Fruit fly (Drosophila melanogaster) whole organism, prepupa: ENCODE results near the gene Jhbp15.

ENCODE experiments used
- CG11902 ChIP-seq: fragments of 200-800 bp; sonication (Bioruptor generic); optimal IDR thresholded peaks from 3 replicates; lab custom pipeline; 2016; ENCODE audit warnings: missing biosample characterization, missing genetic modification characterization
- CG1621 ChIP-seq: fragments of 200-800 bp; sonication (Bioruptor generic); optimal IDR thresholded peaks from 3 replicates; lab custom pipeline; 2018; ENCODE audit warnings: missing biosample characterization, mild to moderate bottlenecking, missing genetic modification characterization
- CG3032 ChIP-seq: fragments of 200-800 bp; optimal IDR thresholded peaks from 2 replicates; lab custom pipeline; 2019; ENCODE audit warnings: missing biosample characterization, mild to moderate bottlenecking, missing genetic modification characterization, moderate library complexity
- CG31627 ChIP-seq: fragments of 200-800 bp; sonication (Bioruptor generic); optimal IDR thresholded peaks from 3 replicates; lab custom pipeline; 2016; ENCODE audit warnings: missing biosample characterization, missing genetic modification characterization
- CG32006 ChIP-seq: fragments of 200-800 bp; sonication (Bioruptor generic); optimal IDR thresholded peaks from 3 replicates; lab custom pipeline; 2017; ENCODE audit warnings: missing biosample characterization, mild to moderate bottlenecking, missing genetic modification characterization
- CG34406 ChIP-seq: fragments of 200-800 bp; sonication (Bioruptor generic); optimal IDR thresholded peaks from 3 replicates; lab custom pipeline; 2016; ENCODE audit warnings: missing biosample characterization, missing genetic modification characterization
- CG3919 ChIP-seq: fragments of 200-800 bp; sonication (Bioruptor generic); optimal IDR thresholded peaks from 3 replicates; lab custom pipeline; 2016; ENCODE audit warnings: missing biosample characterization, missing genetic modification characterization
- CG6792 ChIP-seq: fragments of 200-800 bp; sonication (Bioruptor generic); optimal IDR thresholded peaks from 3 replicates; lab custom pipeline; 2016; ENCODE audit warnings: missing biosample characterization, missing genetic modification characterization
- CG6808 ChIP-seq: fragments of 200-800 bp; sonication (Bioruptor generic); optimal IDR thresholded peaks from 3 replicates; lab custom pipeline; 2017; ENCODE audit warnings: missing biosample characterization, missing genetic modification characterization, mild to moderate bottlenecking, moderate library complexity, missing genetic modification reagents
- CG6854 ChIP-seq: fragments of 200-800 bp; sonication (Bioruptor generic); optimal IDR thresholded peaks from 2 replicates; lab custom pipeline; 2017; ENCODE audit warnings: missing biosample characterization, mild to moderate bottlenecking, missing genetic modification characterization
- CG7368 ChIP-seq: fragments of 200-800 bp; sonication (Bioruptor generic); optimal IDR thresholded peaks from 3 replicates; lab custom pipeline; 2016; ENCODE audit warnings: missing biosample characterization, missing genetic modification characterization
- CG8119 ChIP-seq: fragments of 200-800 bp; sonication (Bioruptor generic); IDR thresholded peaks from 3 replicates; pipeline ENCODE4 v1.3.6; 2022; ENCODE audit warnings: missing biosample characterization, missing genetic modification characterization
- Eip78C ChIP-seq: fragments of 200-800 bp; sonication (Bioruptor generic); peaks from one replicate; lab custom pipeline; 2016; ENCODE audit warnings: missing biosample characterization, missing genetic modification characterization
- Ets21C ChIP-seq: fragments of 200-800 bp; sonication (Bioruptor generic); optimal IDR thresholded peaks from 3 replicates; lab custom pipeline; 2016; ENCODE audit warnings: missing biosample characterization, missing genetic modification characterization
- Gug ChIP-seq: fragments of 200-800 bp; sonication (Bioruptor generic); IDR thresholded peaks from 2 replicates; pipeline ENCODE4 v1.3.6; 2022; ENCODE audit warnings: missing biosample characterization, missing genetic modification characterization
- Hr39 ChIP-seq: fragments of 200-800 bp; sonication (Bioruptor generic); optimal IDR thresholded peaks from 2 replicates; lab custom pipeline; 2016; ENCODE audit warnings: missing biosample characterization, missing genetic modification characterization
- Lpt ChIP-seq: fragments of 200-800 bp; sonication (Bioruptor generic); optimal IDR thresholded peaks from 3 replicates; lab custom pipeline; 2016; ENCODE audit warnings: missing biosample characterization, missing genetic modification characterization
- Met ChIP-seq: fragments of 200-800 bp; sonication (Bioruptor generic); optimal IDR thresholded peaks from 3 replicates; lab custom pipeline; 2016; ENCODE audit warnings: missing biosample characterization, missing genetic modification characterization
- OdsH ChIP-seq: fragments of 200-800 bp; sonication (Bioruptor generic); optimal IDR thresholded peaks from 3 replicates; lab custom pipeline; 2016; ENCODE audit warnings: missing biosample characterization, missing genetic modification characterization
- Smox ChIP-seq: fragments of 200-800 bp; sonication (Bioruptor generic); optimal IDR thresholded peaks from 3 replicates; lab custom pipeline; 2016; ENCODE audit warnings: missing biosample characterization, missing genetic modification characterization
- Sox14 ChIP-seq: fragments of 200-800 bp; sonication (Bioruptor generic); optimal IDR thresholded peaks from 3 replicates; lab custom pipeline; 2016; ENCODE audit warnings: missing biosample characterization, missing genetic modification characterization
- achi ChIP-seq: fragments of 200-800 bp; sonication (Bioruptor generic); optimal IDR thresholded peaks from 3 replicates; lab custom pipeline; 2016; ENCODE audit warnings: missing biosample characterization, missing genetic modification characterization
- dac ChIP-seq: fragments of 200-800 bp; sonication (Bioruptor generic); optimal IDR thresholded peaks from 2 replicates; lab custom pipeline; 2017; ENCODE audit warnings: missing biosample characterization, mild to moderate bottlenecking, missing genetic modification characterization
- eg ChIP-seq: fragments of 200-800 bp; sonication (Bioruptor generic); IDR thresholded peaks from 3 replicates; pipeline ENCODE4 v1.3.6; 2022; ENCODE audit warnings: missing biosample characterization, missing genetic modification characterization
- fd59A ChIP-seq: fragments of 200-800 bp; sonication (Bioruptor generic); optimal IDR thresholded peaks from 2 replicates; lab custom pipeline; 2017; ENCODE audit warnings: missing biosample characterization, mild to moderate bottlenecking, missing genetic modification characterization, missing genetic modification reagents
- fd85E ChIP-seq: fragments of 200-800 bp; sonication (Bioruptor generic); optimal IDR thresholded peaks from 3 replicates; lab custom pipeline; 2016; ENCODE audit warnings: missing biosample characterization, missing genetic modification characterization
- lz ChIP-seq: fragments of 200-800 bp; sonication (Bioruptor generic); optimal IDR thresholded peaks from 3 replicates; lab custom pipeline; 2016; ENCODE audit warnings: missing biosample characterization, missing genetic modification characterization
- pdm3 ChIP-seq: fragments of 200-800 bp; sonication (Bioruptor generic); optimal IDR thresholded peaks from 3 replicates; lab custom pipeline; 2016; ENCODE audit warnings: missing biosample characterization, missing genetic modification characterization
- salr ChIP-seq, 2 experiments: fragments of 200-800 bp; sonication (Bioruptor generic); optimal IDR thresholded peaks; 3 replicates each; lab custom pipeline; 2016 to 2018; ENCODE audit warnings: missing biosample characterization in 2 of 2, missing genetic modification characterization in 2 of 2, mild to moderate bottlenecking in 1 of 2
- spab ChIP-seq: fragments of 200-800 bp; sonication (Bioruptor generic); optimal IDR thresholded peaks from 2 replicates; lab custom pipeline; 2017; ENCODE audit warnings: missing biosample characterization, mild to moderate bottlenecking, missing genetic modification characterization, missing genetic modification reagents
- ss ChIP-seq, 2 experiments: fragments of 200-800 bp; sonication (Bioruptor generic); optimal IDR thresholded peaks; 2 replicates in 1 of 2; 3 replicates in 1 of 2; lab custom pipeline; 2017 to 2018; ENCODE audit warnings: mild to moderate bottlenecking in 2 of 2, missing biosample characterization in 2 of 2, missing genetic modification characterization in 2 of 2, moderate library complexity in 1 of 2
- svp ChIP-seq: fragments of 200-800 bp; sonication (Bioruptor generic); peaks from one replicate; lab custom pipeline; 2016; ENCODE audit warnings: missing biosample characterization, missing genetic modification characterization
- vri ChIP-seq: fragments of 200-800 bp; sonication (Bioruptor generic); optimal IDR thresholded peaks from 3 replicates; lab custom pipeline; 2016; ENCODE audit warnings: missing biosample characterization, mild to moderate bottlenecking, missing genetic modification characterization

The Jhbp15 gene

DNA sequence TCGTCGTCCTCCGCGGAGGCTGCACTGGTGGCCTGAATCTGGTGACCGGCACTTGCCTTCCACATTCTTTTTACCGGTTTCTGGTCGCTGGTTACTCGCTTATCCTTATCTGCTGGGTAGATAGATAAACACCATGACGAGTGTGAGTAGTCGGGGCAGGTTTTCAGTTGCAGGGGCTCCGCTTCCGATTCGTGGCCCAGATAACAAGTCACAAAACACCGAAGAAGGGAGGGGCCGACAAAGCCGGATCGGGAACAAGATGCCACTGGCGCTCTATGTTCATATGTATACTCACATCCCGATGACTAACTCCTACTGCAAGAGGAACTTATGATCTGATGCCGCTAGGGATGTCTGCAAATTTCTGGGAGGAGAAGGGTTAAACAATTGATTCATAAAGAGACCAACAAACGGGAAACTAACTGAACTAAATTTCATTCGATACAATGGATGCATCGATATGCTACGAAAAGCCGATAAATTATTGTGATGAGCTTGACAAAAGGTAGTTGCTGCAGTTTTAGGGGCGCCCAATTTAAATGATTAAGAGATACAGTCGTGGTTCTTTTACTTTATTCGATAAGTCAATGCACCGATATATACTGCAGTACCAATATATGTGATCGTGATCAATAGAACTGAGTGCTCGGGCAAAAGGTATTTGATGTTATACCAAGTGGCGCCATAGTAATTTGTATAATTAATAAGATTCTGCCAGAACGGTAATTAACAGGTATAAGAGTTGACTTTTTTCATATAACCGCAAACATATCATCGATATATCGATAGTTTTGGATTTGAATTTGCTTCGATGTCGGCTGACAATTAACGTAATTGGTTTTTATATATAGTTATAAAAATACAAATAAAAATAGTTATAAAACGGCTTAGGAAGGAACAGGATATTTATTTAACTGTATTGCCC is 13.5 kb upstream of the Jhbp15 start, which contains the start of gene Cortactin:
Gene Cortactin (minus strand): TSS at position 472 of the 925 bp plus-strand sequence.
- no peak for TF ChIP-seq Lpt (GFP tag; lab: Kevin White, UChicago)
- TF ChIP-seq Sox14 (GFP tag; lab: Kevin White, UChicago) = peak; percentile 2
- no peak for TF ChIP-seq OdsH (GFP tag; lab: Kevin White, UChicago)
- peak in 1 of 2 experiments; percentile 13 for TF ChIP-seq ss (GFP tag; optimal IDR thresholded peaks at IDR 0.05; lab: Kevin White, UChicago)
- no peak for TF ChIP-seq CG11902 (GFP tag; lab: Kevin White, UChicago)
- no peak for TF ChIP-seq CG31627 (GFP tag; lab: Kevin White, UChicago)
- peak; percentile 15 for TF ChIP-seq Eip78C (GFP tag; lab: Kevin White, UChicago)
- no peak for TF ChIP-seq CG32006 (GFP tag; lab: Kevin White, UChicago)
- no peak for TF ChIP-seq eg (GFP tag; lab: Robert Waterston, UW)
- TF ChIP-seq CG6854 = no peak
- no peak for TF ChIP-seq lz (GFP tag; lab: Kevin White, UChicago)
- peak; percentile 62 for TF ChIP-seq svp (GFP tag; lab: Kevin White, UChicago)
- peak; percentile 1 for TF ChIP-seq CG3919
- TF ChIP-seq CG8119 = no peak
- TF ChIP-seq dac = no peak

DNA sequence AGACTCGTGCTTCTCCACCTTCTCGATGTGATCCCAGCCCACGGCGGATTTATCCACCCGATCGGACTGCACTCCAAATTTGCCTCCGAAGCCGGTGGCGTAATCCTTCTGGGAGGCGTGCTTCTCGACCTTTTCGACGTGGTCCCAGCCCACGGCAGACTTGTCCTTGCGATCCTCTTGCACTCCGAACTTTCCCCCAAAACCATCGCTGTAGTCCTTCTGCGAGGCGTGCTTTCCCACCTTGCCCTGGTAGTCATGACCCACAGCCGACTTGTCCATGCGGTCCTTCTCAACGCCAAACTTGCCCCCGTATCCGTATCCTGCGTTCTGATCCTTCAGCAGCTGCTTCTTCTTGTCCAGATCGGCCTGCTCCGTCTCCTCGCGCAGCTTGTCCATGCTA is 12.7 kb upstream of the Jhbp15 start:
- TF ChIP-seq Hr39 (no peak), Gug (GFP tag; lab: Robert Waterston, UW) (no peak), vri (GFP tag; lab: Kevin White, UChicago) (no peak), CG32006 (GFP tag; lab: Kevin White, UChicago) (no peak), fd59A (no peak), pdm3 (no peak), Met (GFP tag; lab: Kevin White, UChicago) (no peak), CG6792 (GFP tag; lab: Kevin White, UChicago) (no peak)

DNA sequence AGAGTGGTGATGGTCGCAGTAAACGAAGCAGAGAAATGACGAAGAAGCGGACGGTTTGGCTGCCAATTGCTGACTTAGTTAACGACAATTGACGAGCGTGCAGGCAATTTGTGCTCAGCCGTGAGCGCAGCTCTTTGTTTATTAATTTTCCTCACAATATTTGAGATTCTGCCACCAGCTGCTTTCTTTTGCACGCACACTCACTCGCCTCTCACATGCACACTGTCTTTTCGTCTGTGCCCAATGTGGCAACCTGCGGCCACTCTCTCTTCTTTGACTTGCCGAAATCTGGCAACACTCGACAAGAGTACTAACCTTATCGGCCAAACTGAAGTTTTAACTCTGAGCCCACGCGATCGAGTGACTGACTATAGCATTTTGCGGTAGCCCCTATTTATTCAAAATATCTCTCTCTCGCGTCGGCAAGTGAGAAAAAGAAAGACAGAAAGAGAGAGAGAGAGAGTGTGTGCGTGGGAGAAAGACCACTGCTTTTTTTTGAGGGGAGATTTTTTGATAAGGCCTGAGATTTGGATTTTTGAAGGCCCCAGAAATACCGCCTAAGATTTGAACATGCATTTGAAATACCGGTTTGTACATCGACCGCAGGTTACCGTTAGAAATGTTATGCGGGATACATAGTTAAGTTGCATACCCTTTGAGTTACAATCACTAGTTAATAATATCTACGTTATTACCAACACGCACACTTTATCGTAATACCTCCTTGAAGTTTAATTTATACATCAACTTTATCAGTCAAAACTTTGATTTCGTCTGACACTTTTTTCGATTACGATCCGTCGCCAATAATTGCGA is 9.9 kb upstream of the Jhbp15 start, which contains the start of gene Mvl:
Gene Mvl (minus strand): TSS at position 371 of the 816 bp plus-strand sequence.
- TF ChIP-seq CG34406 = no peak
- peak; percentile 6 for TF ChIP-seq CG3032 (tag; lab: Kevin White, UChicago)
- no peak for TF ChIP-seq Smox (GFP tag; lab: Kevin White, UChicago)
- no peak for TF ChIP-seq Ets21C
- no peak for TF ChIP-seq salr (GFP tag; optimal IDR thresholded peaks at IDR 0.05; lab: Kevin White, UChicago)
- no peak for TF ChIP-seq CG6808 (GFP tag; lab: Kevin White, UChicago)
- peak; percentile 68 for TF ChIP-seq svp (GFP tag; lab: Kevin White, UChicago)
- TF ChIP-seq vri (GFP tag; lab: Kevin White, UChicago) = peak; percentile 9
- no peak for TF ChIP-seq fd85E
- no peak for TF ChIP-seq CG7368
- peak; percentile 25 for TF ChIP-seq CG1621 (tag; lab: Kevin White, UChicago)
- peak; percentile 51 for TF ChIP-seq Sox14 (GFP tag; lab: Kevin White, UChicago)
- TF ChIP-seq pdm3 = no peak
- TF ChIP-seq spab (GFP tag; lab: Kevin White, UChicago) = no peak
- TF ChIP-seq achi (GFP tag; lab: Kevin White, UChicago) = peak; percentile 24
- TF ChIP-seq Eip78C (GFP tag; lab: Kevin White, UChicago) = peak; percentile 78
- no peak for TF ChIP-seq CG11902 (GFP tag; lab: Kevin White, UChicago)
